Fruit fly (Drosophila melanogaster) ovary, adult (tissue): ENCODE results near the gene nan.

ENCODE experiments used
- CG17801 ChIP-seq: fragments of 200-800 bp; optimal IDR thresholded peaks from 2 replicates; lab custom pipeline; 2019; ENCODE audit warnings: missing biosample characterization, mild to moderate bottlenecking, missing genetic modification characterization, moderate library complexity; ENCODE audit not compliant: partially characterized antibody

Gene nan

DNA sequence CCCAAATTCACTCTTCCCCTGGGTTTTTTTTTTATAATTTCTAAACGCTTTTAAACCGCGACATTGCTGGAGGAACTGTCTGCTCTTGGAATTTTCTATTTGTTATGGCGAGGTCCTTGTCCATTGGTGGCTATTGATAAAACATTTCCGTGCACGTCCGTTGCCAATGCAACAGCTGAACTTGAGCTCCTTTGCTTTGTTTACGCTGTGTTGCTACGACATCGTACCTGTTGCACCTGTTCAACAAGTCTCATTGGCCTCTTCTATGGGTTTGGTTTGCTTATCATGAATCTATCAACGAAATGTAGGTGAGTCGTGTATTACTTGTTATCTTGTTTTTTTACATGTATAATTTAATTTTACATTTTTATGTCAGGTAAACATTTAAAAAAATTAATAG lies at the start of gene nan:
TSS of gene nan (minus strand) at position 218 of the 400 bp plus-strand sequence.
- no peak for TF ChIP-seq CG17801 (GFP tag; lab: Kevin White, UChicago)

DNA sequence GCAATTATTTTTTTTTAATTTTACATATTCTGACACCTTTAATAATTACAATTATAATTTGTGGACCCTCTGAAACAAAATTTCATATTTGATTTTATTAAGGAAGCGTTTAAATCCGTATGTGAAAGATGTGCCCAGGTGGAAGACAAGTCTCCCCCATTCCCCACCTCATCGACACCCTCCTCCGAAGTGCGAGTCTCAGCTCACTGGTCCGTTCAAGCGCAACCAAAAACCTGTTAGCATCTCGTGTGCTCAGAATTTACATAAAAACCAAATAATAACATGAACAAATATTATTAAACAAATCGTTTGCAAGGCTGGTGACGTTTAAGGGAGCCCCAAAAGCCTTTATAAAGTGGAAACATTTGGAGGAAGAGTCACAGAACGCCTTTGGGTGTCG lies 46.9 kb upstream of the nan start, which contains the start of gene CG7906:
TSS of gene CG7906 (plus strand) at position 301 of the 400 bp plus-strand sequence.
- no peak for TF ChIP-seq CG17801 (GFP tag; lab: Kevin White, UChicago)

DNA sequence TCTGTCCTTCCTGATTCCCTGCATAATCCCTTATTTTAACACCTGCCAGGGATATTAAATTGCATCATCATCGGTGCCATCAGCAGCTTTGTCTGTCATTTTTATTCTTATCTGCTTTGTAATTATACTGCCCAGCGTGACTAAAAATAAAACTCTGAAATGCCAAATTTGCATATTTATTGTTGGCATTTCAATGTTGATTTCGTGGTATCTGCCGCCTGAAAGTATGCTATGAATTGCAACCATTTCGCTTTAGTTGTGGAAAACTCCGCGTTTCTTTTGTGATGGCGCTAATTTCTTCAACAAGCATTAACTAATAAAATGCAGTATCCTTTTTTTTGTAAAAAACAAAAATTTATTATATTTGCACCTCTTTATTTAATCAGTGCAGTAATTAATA lies 46.4 kb upstream of the nan start, which contains the start of gene CG34244:
TSS of gene CG34244 (minus strand) at position 122 of the 400 bp plus-strand sequence.
- peak; percentile 9 for TF ChIP-seq CG17801 (GFP tag; lab: Kevin White, UChicago)

DNA sequence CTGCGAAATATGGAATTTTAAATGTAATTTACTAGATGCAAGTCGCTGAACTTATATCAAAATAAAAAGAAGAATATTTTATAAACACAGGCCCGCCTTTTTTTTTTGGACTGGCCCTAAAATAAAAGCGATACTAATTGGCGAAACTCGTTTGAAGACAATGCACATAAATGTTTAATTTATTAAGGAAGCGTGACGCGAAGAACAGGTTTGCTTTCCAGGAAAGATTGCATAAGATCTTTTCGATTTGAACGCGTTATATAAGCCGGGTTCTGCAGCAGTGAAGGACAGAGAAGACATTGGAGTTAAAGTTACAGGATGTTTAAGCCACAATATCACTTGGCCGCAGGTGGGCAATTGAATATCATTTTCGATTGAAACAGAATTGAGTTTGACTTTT lies 43.7 kb upstream of the nan start, which contains the start of gene CG7924:
TSS of gene CG7924 (plus strand) at position 301 of the 400 bp plus-strand sequence.
- no peak for TF ChIP-seq CG17801 (GFP tag; lab: Kevin White, UChicago)

DNA sequence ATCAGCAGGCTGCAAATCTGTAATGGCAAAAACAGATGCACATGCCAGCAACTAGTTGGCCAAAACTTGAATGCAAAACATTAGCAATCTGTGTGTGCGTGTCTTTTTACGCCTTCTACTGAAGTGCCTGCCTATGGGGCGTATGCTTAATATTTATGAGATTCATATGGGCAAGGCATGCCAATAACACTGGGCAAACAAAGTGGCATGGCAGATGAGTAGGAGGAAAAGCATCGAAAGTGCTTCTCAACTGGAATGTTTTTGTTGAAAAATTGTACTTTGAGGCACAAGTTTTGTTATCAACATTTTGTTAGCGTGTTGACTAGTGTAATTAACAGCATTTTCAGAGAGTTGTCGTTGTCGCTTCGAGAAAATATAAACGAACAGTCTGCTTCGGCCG lies 40.0 kb upstream of the nan start:
- no peak for TF ChIP-seq CG17801 (GFP tag; lab: Kevin White, UChicago)

DNA sequence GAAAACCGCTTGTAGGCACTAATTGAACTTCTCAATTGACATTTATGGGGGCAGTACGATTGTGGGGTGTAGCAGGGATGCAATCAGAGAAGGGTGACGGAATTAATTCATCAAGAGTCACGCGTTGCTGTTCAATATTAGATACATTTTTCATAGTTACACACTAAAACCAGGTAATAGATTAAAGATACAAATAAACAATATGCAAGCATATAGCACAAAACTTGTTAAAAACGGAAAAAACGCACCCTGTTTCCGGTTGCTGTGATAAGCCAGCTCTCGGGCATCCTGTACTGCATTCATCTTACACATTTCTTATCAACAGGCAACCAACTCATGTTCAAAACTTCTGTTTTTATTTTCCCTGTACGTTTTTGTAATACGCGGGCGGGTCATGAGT lies 39.6 kb upstream of the nan start:
- no peak for TF ChIP-seq CG17801 (GFP tag; lab: Kevin White, UChicago)

DNA sequence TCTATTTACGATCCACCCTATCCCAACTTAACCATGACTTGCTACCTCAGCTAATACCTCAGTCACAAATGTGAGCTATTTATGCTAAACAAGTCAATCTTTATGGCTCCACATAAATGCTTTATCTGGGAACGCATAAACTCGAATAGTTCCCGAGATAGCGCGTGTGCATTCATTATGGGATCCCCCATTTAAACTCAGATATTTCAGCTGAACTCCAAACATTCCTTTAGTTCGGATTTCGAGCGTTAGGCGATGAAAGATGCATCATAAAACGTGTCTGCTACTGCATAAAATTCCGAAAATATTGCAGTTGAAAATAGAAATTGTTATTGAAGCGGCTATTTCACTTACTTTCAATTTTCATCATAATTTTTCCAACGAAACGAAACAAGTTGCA lies 34.0 kb upstream of the nan start:
- no peak for TF ChIP-seq CG17801 (GFP tag; lab: Kevin White, UChicago)

DNA sequence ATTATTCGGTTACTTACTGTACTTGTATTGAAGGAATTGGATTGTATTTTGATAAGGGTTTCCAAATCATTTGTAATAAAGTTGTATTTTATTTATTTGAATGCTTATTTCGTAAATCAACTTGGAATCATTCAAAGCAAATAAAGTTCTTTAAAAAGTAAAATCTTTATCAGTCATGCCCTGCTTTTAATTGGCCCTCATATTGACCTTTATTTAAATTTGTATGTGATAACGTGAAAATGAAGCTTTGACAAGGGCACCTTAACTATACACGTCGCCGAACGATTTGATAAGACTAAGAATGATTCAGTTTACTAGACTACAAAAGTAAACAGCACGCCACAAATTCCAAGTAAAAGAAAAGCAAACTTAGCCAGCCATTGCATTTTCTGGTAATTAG lies 32.8 kb upstream of the nan start:
- TF ChIP-seq CG17801 (GFP tag; lab: Kevin White, UChicago) = no peak

DNA sequence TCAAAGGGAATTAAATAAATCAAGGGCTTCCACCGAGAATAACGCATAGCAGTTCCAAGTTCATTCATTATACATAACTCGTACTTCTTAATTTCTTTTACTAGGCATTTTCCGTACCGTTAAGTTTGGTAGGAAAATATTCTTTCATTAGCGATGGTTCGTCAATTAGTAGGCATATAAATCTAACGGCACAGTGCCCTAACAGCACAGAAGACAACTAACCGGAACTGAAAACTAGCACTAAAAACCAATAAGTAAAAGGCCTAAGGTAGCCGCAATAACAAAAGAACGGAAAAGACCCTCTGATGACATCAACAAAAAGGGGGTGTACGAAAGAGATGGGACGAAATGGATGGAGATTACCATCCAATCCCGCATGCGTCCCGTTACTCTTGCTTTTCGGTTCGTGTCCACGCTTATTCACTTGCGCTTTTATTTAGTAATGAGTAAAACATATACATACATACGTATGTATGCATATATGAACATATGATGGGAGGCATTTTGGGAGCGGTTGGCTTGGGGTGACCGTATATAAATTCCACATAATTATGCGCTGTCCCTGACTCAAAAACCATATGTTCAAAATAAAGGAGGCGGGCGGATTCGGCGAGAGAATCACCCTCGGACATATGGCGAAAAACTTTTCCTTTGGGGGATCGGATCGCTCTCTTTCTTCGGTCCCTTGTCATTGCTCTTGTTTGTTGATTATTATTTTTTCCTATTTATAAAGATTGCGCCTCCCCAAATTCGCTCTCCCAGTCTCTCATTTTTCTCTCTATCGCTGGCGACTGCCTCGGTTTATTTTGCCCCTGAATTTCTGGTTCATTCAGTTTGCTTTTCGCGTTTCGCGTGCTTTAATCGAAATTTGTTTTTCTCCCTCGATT lies 31.4 kb upstream of the nan start:
- TF ChIP-seq CG17801 (GFP tag; lab: Kevin White, UChicago) = no peak

DNA sequence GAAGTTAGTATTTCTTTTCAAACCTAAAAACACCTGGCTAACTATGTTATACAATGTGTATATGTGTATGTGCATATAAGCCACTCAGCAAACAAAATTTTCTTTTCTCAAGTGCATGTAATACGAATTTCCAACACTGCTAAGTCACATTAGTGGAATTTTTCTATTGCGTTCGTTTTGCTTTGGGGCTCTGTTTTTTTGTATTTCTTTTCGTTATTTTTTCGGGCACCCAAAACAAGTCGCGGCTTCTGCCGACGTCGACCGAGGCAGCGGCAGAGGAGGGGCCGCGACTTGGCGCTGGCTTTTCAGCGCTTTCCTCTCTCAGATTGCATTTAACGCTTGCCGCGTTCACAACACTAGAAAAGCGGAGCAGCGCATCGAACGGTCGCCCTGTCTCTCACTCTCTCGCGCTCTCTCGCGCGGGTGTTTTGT lies 30.0 kb upstream of the nan start:
- peak; percentile 28 for TF ChIP-seq CG17801 (GFP tag; lab: Kevin White, UChicago)

DNA sequence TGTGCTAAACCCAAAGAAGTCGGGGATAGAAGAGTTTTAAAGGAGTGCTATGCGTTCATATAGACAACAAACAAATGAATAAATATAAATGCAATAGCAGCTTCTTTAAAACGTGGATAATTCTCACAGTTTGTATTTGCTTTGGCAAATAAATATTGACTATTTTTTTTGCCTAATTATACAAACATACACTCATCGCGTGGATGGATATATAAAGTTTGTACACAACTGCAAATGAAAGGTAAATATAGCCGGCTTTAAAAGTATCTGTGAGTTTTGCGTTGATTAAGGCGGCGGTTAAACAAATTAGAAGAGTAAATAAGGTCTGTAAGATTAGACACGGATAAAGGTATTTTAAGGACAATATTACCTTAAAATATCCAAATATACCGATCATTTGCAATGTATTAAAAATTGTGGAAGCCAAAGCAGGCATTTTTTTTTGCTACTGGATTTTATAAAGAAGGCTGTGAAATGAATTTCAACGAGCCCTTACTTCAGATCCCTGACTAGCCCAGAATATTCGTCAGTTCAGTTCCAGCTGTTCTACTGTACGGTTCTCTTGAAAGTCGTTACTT lies 28.3 kb upstream of the nan start, which contains the start of gene CG7768:
TSS of gene CG7768 (plus strand) at position 528 of the 578 bp plus-strand sequence.
- TF ChIP-seq CG17801 (GFP tag; lab: Kevin White, UChicago) = peak; percentile 26

DNA sequence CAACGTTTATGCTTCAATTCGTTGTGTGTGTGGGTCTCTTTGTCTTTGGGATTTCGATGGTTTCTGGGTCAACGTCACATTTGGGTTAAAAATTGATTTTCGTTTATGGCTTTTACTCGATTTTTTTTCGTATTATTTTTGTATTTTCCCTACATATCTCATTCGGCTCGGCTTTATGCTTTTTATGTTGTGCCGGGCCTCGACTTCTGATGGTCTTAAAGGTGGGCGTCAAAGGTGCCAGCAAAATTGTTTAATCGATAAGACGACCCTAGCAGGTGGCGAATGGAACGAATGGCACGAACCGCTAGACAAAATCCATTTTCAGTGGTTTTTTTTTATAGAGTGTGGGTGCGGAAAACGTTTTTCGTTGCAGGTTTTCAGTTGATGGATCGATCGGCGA lies 26.7 kb upstream of the nan start:
- TF ChIP-seq CG17801 (GFP tag; lab: Kevin White, UChicago) = no peak

DNA sequence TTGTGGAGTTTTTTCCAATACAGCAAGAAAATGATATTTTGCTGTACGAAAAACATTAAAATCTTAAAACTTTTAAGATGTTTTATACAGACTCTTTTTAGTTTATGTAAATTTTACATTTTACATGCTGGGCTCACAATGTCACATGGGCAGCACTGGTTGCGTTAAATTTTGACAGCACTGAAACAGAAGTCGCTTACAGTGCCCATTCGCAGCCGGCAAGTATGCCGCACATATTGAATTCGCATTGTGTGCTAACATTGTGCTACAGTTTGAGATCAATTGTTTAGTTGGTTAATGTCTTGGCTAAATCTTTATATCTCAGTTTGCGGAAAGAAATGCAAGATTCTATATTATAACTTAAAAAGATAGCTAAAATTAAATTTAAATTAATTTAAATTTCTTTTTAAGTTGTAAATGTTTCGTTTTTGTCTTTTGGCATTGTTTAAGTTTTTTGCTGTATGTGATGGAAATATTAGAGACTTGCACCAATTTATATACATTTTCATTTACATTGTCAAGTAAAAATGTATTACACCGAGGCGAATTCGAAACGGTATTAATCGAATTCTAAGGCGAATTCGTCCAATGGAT lies 22.9 kb upstream of the nan start:
- TF ChIP-seq CG17801 (GFP tag; lab: Kevin White, UChicago) = no peak

DNA sequence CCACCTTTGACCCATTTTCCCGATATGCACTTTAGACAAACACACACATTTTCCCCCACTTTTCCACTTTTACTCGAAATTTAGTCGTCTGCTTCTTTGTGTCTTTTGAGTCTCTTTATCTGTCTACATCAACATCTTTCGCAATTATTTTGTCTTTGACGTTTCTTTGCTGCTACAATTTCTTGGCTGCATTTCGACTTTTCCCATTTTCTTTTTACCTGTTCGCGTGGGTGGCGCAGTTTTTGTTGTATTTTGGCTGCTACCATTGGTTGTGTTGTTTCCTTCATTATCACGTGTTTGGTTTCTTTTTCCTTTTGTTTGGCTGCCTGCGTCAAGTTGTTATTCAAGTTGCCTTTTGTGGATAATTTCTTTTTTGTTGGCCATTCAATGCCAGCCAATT lies 22.2 kb upstream of the nan start:
- TF ChIP-seq CG17801 (GFP tag; lab: Kevin White, UChicago) = no peak

DNA sequence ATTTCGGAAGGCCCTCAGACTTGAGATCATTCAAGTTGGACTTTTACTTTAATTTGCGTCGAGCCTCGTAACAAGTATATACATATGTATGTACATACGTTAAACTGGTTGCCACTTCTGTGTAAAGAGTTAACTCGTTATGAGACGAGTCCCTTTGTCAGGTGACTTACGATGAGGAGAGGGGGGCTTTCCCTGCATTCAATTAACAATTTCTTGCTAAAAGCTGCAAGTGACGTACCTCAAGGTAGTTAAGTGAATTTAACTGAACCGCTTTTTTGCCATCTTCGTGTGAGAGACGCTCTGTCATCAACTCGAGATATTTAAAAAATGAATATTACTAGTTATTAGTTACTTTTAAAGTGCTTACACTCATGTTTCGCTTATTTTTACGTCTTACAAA lies 19.5 kb upstream of the nan start:
- TF ChIP-seq CG17801 (GFP tag; lab: Kevin White, UChicago) = no peak
